Fruit fly (Drosophila melanogaster): ENCODE measurements around the gene Sirt2.
A peak's percentile ranks its signal among the peaks of the same experiment; 100 is the strongest.

dm6 chr3R:20284140-20284911, 43.9 kb upstream of the Sirt2 start:
- TF ChIP-seq foxo (GFP tag; optimal IDR thresholded peaks at IDR 0.05), result peak in 1 of 2 experiments; percentile 54
- TF ChIP-seq ey (GFP tag; optimal IDR thresholded peaks at IDR 0.05), result no peak
- TF ChIP-seq psq (GFP tag; optimal IDR thresholded peaks at IDR 0.05), result peak; percentile 58
- no peak for TF ChIP-seq OdsH (GFP tag; optimal IDR thresholded peaks at IDR 0.05)
- TF ChIP-seq dsf (GFP tag; optimal IDR thresholded peaks at IDR 0.05; ENCODE audit: borderline replicate concordance), result no peak
- TF ChIP-seq GATAd (GFP tag; optimal IDR thresholded peaks at IDR 0.05), result no peak

All from whole organism, wandering third instar larva.